Worm (Caenorhabditis elegans) whole organism, early embryonic: ENCODE results near the gene B0513.4.
A peak's percentile ranks its signal among the peaks of the same experiment; 100 is the strongest.

ENCODE experiments used
- B0310.2 ChIP-seq: sonication (generic microtip); optimal IDR thresholded peaks from 2 replicates; lab custom pipeline; 2016; ENCODE audit warnings: mild to moderate bottlenecking, missing genetic modification characterization, missing compliant biosample characterization
- F13C5.2 ChIP-seq: sonication (generic microtip); optimal IDR thresholded peaks from 2 replicates; lab custom pipeline; 2017; ENCODE audit warnings: mild to moderate bottlenecking, missing genetic modification characterization, inconsistent platforms, missing compliant biosample characterization
- aly-1 ChIP-seq: sonication (generic microtip); optimal IDR thresholded peaks from 2 replicates; lab custom pipeline; 2016; ENCODE audit warnings: missing genetic modification characterization, missing compliant biosample characterization
- ama-1 ChIP-seq: fragments of 150-350 bp; optimal IDR thresholded peaks from 2 replicates; lab custom pipeline; 2014
- ceh-13 ChIP-seq: fragments of 200-800 bp; sonication (Bioruptor generic); optimal IDR thresholded peaks from 2 replicates; lab custom pipeline; 2018; ENCODE audit warnings: mild to moderate bottlenecking, missing genetic modification characterization, missing compliant biosample characterization
- ceh-36 ChIP-seq: sonication (generic microtip); optimal IDR thresholded peaks from 2 replicates; lab custom pipeline; 2016; ENCODE audit warnings: missing genetic modification characterization, inconsistent platforms, missing compliant biosample characterization
- ets-7 ChIP-seq: sonication (generic microtip); optimal IDR thresholded peaks from 2 replicates; lab custom pipeline; 2016; ENCODE audit warnings: missing genotype, missing genetic modification characterization, missing compliant biosample characterization
- flt-1 ChIP-seq: fragments of 200-800 bp; sonication (Bioruptor generic); IDR thresholded peaks from 2 replicates; pipeline ENCODE4 v1.3.6; 2022; ENCODE audit warnings: missing genetic modification characterization, missing compliant biosample characterization
- hmbx-1 ChIP-seq: sonication (generic microtip); optimal IDR thresholded peaks from 2 replicates; lab custom pipeline; 2016; ENCODE audit warnings: mild to moderate bottlenecking, missing genetic modification characterization, missing compliant biosample characterization
- hmg-4 ChIP-seq: fragments of 200-800 bp; sonication (Bioruptor generic); optimal IDR thresholded peaks from 2 replicates; lab custom pipeline; 2018; ENCODE audit warnings: mild to moderate bottlenecking, missing genetic modification characterization, missing compliant biosample characterization
- hnd-1 ChIP-seq: sonication (generic microtip); optimal IDR thresholded peaks from 2 replicates; lab custom pipeline; 2016; ENCODE audit warnings: missing genetic modification characterization, missing compliant biosample characterization
- pes-1 ChIP-seq: fragments of 200-800 bp; sonication (Bioruptor generic); IDR thresholded peaks from 2 replicates; pipeline ENCODE4 v1.3.6; 2022; ENCODE audit warnings: missing genetic modification reagents, missing genetic modification characterization, missing compliant biosample characterization
- scrt-1 ChIP-seq: fragments of 200-800 bp; sonication (Bioruptor generic); IDR thresholded peaks from 2 replicates; pipeline ENCODE4 v1.3.6; 2022; ENCODE audit warnings: missing genetic modification characterization, missing compliant biosample characterization
- sea-1 ChIP-seq: fragments of 200-800 bp; sonication (Bioruptor generic); conservative IDR thresholded peaks from 2 replicates; pipeline ENCODE4 v1.3.6; 2022; ENCODE audit warnings: missing genetic modification characterization, missing compliant biosample characterization
- tbx-11 ChIP-seq: fragments of 200-800 bp; sonication (Bioruptor generic); IDR thresholded peaks from 2 replicates; pipeline ENCODE4 v1.3.6; 2022; ENCODE audit warnings: missing genetic modification characterization, missing compliant biosample characterization
- tbx-37 ChIP-seq: fragments of 200-800 bp; sonication (Bioruptor generic); conservative IDR thresholded peaks from 2 replicates; pipeline ENCODE4 v1.3.6; 2022; ENCODE audit warnings: missing genetic modification reagents, missing genetic modification characterization, missing compliant biosample characterization
- tra-4 ChIP-seq: sonication (generic microtip); optimal IDR thresholded peaks from 2 replicates; lab custom pipeline; 2017; ENCODE audit warnings: missing genetic modification characterization, missing compliant biosample characterization

B0513.4 gene

DNA sequence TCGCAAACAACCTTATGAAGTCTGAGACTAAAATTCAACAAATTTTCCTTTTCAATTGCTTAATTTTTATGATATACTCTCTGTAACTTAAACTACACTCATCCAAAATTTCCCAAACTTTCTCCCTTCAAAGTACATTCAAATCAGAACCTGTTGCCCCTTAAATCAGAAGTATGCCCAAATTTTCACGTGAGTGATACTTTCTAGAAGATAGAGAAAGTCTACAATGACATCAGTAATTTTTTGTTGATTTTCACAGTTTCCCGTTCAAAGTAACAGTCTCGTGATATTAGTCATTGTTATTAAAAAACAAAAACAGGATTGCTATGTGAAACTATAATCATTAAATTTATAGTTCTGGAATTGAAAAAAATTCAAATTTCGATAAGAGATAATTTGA, 31.0 kb downstream of the B0513.4 start:
- TF ChIP-seq hnd-1 (tag; lab: Kevin White, UChicago) (no peak), flt-1 (no peak), scrt-1 (no peak), hmg-4 (GFP tag; lab: Kevin White, UChicago) (no peak), hmbx-1 (tag; lab: Kevin White, UChicago) (no peak), tra-4 (no peak), B0310.2 (no peak), ets-7 (tag; lab: Kevin White, UChicago) (no peak), aly-1 (tag; lab: Kevin White, UChicago) (no peak), F13C5.2 (no peak), ama-1 (lab: Kevin White, UChicago) (no peak), tbx-37 (no peak), ceh-13 (no peak), tbx-11 (GFP tag; lab: Robert Waterston, UW) (no peak)

DNA sequence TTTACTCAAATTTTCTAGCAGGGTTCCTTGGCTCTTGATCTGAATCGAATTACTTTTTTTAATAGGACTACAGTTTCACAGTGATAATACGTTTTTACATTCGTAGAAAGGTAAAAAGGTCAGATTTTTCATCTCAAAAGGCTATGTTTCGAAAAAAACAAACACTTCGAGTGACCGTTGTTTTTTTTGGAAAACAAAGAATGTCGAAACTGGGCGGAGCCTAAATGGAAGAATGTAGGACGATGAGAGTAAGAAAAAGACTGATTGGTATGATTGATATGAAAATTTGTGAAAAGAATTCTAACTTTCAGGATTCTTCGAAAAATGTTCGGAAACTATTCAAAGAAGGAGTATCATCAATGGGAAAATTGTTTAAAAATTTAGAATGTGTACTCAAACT, 33.0 kb downstream of the B0513.4 start, which contains the start of gene Y37A1A.2:
Y37A1A.2 (minus strand) TSS at position 101 of the 400 bp plus-strand sequence.
- no peak for TF ChIP-seq tbx-37
- no peak for TF ChIP-seq hnd-1 (tag; lab: Kevin White, UChicago)
- TF ChIP-seq F13C5.2: no peak
- TF ChIP-seq sea-1: no peak
- no peak for TF ChIP-seq scrt-1
- no peak for TF ChIP-seq B0310.2
- TF ChIP-seq ceh-36: no peak
- no peak for TF ChIP-seq tbx-11 (GFP tag; lab: Robert Waterston, UW)
- no peak for TF ChIP-seq aly-1 (tag; lab: Kevin White, UChicago)
- TF ChIP-seq flt-1: no peak
- no peak for TF ChIP-seq ets-7 (tag; lab: Kevin White, UChicago)
- no peak for TF ChIP-seq ama-1 (lab: Kevin White, UChicago)
- TF ChIP-seq tra-4: no peak
- TF ChIP-seq hmbx-1 (tag; lab: Kevin White, UChicago): no peak
- TF ChIP-seq ceh-13: no peak

DNA sequence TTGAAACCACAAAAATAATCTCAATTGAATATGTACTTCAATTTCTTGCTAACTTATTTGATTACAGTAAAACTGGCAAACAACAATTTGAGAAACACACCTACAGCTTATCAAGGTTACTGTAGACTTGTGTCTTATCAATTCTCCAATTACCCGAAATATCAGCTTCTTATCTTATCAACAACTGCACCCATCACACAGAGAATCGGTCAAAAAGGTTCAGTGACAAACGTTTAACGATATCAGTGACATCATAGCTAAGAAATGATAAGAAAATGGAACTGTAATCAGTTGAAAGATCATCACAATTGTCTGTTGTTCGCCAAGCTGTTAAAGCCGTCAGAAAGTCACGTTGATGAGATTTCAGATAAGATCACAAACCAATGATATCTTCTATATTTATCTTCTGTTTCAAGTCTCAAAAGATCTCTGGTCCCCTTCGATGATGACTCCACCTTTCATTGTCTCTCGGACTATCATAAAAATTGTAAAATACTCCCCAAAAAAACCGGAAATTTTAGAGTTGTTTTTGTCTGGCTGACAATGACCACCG, 39.3 kb downstream of the B0513.4 start:
- TF ChIP-seq ceh-36 (no peak), ets-7 (tag; lab: Kevin White, UChicago) (no peak), pes-1 (GFP tag; lab: Robert Waterston, UW) (no peak), ceh-13 (no peak), scrt-1 (no peak), hmg-4 (GFP tag; lab: Kevin White, UChicago) (no peak), hmbx-1 (tag; lab: Kevin White, UChicago) (no peak), tbx-11 (GFP tag; lab: Robert Waterston, UW) (no peak), tbx-37 (no peak), B0310.2 (no peak), F13C5.2 (no peak), ama-1 (lab: Kevin White, UChicago) (no peak), tra-4 (no peak), flt-1 (no peak), aly-1 (tag; lab: Kevin White, UChicago) (no peak), sea-1 (no peak), hnd-1 (tag; lab: Kevin White, UChicago) (no peak)

DNA sequence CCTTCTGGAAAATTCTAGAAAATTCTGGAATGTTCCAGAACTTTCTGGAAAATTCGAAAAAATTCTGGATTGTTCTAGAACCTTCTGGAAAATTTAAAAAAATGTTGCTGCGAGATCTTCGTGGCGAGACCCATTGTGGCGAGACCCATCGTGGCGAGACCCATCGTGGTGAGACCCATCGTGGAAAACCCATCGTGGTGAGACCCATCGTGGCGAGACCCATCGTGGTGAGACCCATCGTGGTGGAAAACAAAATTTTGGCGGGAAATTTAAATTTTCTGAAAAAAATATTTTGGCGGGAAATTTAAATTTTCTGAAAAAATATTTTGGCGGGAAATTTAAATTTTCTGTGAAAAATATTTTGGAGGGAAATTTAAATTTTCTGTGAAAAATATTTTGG, 42.3 kb downstream of the B0513.4 start:
- TF ChIP-seq pes-1 (GFP tag; lab: Robert Waterston, UW) (peak; percentile 69), sea-1 (peak; percentile 78; the same call in 1 of the 2 replicates), tbx-37 (peak; percentile 44)

DNA sequence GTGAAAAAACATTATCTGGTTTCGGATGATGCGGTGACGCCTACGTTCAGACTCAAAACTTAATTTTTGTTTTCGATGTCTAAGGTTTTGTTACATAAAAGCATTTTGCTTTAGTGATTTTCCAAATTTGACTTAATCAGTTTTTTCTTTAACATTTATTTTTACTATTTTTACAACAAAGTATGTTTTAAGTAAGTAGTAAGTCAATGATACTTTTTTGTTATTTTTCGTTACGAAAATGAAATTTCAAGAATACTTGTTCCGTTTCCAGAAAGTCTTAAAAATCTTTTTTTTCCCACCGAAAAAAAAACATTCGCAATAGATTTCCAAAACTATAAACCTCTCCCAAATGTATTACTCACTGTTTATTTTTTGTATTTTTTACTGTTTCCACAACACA, 47.7 kb downstream of the B0513.4 start:
- TF ChIP-seq flt-1: no peak
- TF ChIP-seq ceh-13: no peak
- TF ChIP-seq sea-1: no peak
- TF ChIP-seq pes-1 (GFP tag; lab: Robert Waterston, UW): no peak
- no peak for TF ChIP-seq F13C5.2
- TF ChIP-seq scrt-1: no peak
- no peak for TF ChIP-seq aly-1 (tag; lab: Kevin White, UChicago)
- no peak for TF ChIP-seq ama-1 (lab: Kevin White, UChicago)
- no peak for TF ChIP-seq hnd-1 (tag; lab: Kevin White, UChicago)
- no peak for TF ChIP-seq tbx-37
- no peak for TF ChIP-seq tbx-11 (GFP tag; lab: Robert Waterston, UW)
